Fruit fly (Drosophila melanogaster): Measurements from ENCODE around the gene CG33725.
A peak's percentile ranks its signal among the peaks of the same experiment; 100 is the strongest.

Gene CG33725

DNA sequence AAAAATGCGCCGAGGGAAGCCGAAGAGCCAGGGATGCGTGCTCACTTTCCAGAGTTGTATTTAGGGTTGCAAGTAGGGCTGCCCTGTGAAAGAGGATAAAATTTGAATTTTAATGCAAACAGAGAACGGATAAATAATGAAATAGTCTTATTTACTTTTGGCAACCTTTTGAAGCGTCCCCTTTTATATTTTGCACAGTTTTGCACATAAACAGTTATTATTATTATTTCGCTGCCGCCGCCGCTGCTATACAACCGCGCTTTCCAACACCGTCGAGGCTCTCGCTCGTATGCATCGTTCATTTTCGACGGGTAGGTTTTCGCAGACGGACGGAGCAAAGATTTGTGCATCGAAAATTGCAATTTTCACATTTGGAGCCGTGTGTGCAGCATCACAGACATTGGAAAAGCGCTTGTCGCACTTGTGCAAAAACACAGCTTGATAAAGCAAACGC lies 32.4 kb downstream of the CG33725 start, which contains the start of the genes sti and tral (continued):
- TF ChIP-seq lov (optimal IDR thresholded peaks at IDR 0.05) = no peak
- TF ChIP-seq lov (GFP tag; IDR thresholded peaks at IDR 0.05) = peak; percentile 86; the same call in 2 of the 3 replicates
- peak; percentile 97 for TF ChIP-seq Sin3A (optimal IDR thresholded peaks at IDR 0.05)
- peak; percentile 76 for TF ChIP-seq Poxn (GFP tag; IDR thresholded peaks at IDR 0.05)
- peak; percentile 1 for TF ChIP-seq wek (GFP tag; optimal IDR thresholded peaks at IDR 0.05)
- TF ChIP-seq Bgb (GFP tag; IDR thresholded peaks at IDR 0.05; ENCODE audit: partially characterized antibody) = no peak
- peak; percentile 31 for TF ChIP-seq CG14965 (GFP tag; optimal IDR thresholded peaks at IDR 0.05; ENCODE audit: borderline replicate concordance)
- peak; percentile 90 for TF ChIP-seq CG12744 (GFP tag; optimal IDR thresholded peaks at IDR 0.05)
- TF ChIP-seq CG10366 (GFP tag; IDR thresholded peaks at IDR 0.05) = peak; percentile 83
- peak; percentile 76 for TF ChIP-seq Deaf1 (tag; optimal IDR thresholded peaks at IDR 0.05)
- TF ChIP-seq BEAF-32 (GFP tag; optimal IDR thresholded peaks at IDR 0.05) = peak; percentile 58
- peak; percentile 41 for TF ChIP-seq CG4707 (GFP tag; optimal IDR thresholded peaks at IDR 0.05)
- peak; percentile 91 for TF ChIP-seq Dad (GFP tag; optimal IDR thresholded peaks at IDR 0.05)
- TF ChIP-seq CG4282 (GFP tag; optimal IDR thresholded peaks at IDR 0.05) = peak; percentile 90
- no peak for TF ChIP-seq Doc3 (GFP tag; IDR thresholded peaks at IDR 0.05; ENCODE audit: partially characterized antibody)
- peak; percentile 57; the same call in 1 of the 2 replicates for TF ChIP-seq ro (GFP tag; IDR thresholded peaks at IDR 0.05)
- peak; percentile 75 for TF ChIP-seq CG8924 (tag; optimal IDR thresholded peaks at IDR 0.05)
- TF ChIP-seq CG13123 (GFP tag; optimal IDR thresholded peaks at IDR 0.05) = peak; percentile 88
- no peak for TF ChIP-seq CG7963 (GFP tag; IDR thresholded peaks at IDR 0.05; ENCODE audit: partially characterized antibody)
- peak; percentile 44 for TF ChIP-seq fd102C (GFP tag; optimal IDR thresholded peaks at IDR 0.05)
- TF ChIP-seq Scr (GFP tag; IDR thresholded peaks at IDR 0.05; ENCODE audit: partially characterized antibody) = peak; percentile 53
- peak; percentile 73 for TF ChIP-seq Oaz (GFP tag; IDR thresholded peaks at IDR 0.05)
- TF ChIP-seq pho (GFP tag; optimal IDR thresholded peaks at IDR 0.05) = peak; percentile 95
- peak; percentile 64 for TF ChIP-seq jing (GFP tag; optimal IDR thresholded peaks at IDR 0.05)
- TF ChIP-seq CG15011 (GFP tag; optimal IDR thresholded peaks at IDR 0.05) = peak; percentile 70
- no peak for TF ChIP-seq hb (GFP tag; IDR thresholded peaks at IDR 0.05; ENCODE audit: partially characterized antibody)
- TF ChIP-seq CG6683 (GFP tag; optimal IDR thresholded peaks at IDR 0.05) = peak; percentile 64
- TF ChIP-seq Gsc (GFP tag; IDR thresholded peaks at IDR 0.05) = peak; percentile 48
- peak; percentile 79 for TF ChIP-seq CG32772 (GFP tag; IDR thresholded peaks at IDR 0.05)
- TF ChIP-seq stc (GFP tag; IDR thresholded peaks at IDR 0.05) = peak; percentile 64
- peak; percentile 90 for TF ChIP-seq CG12942 (GFP tag; optimal IDR thresholded peaks at IDR 0.05)
- TF ChIP-seq ara (GFP tag; IDR thresholded peaks at IDR 0.05) = peak; percentile 87
- peak; percentile 58 for TF ChIP-seq CG1529 (GFP tag; optimal IDR thresholded peaks at IDR 0.05)
- peak; percentile 89 for TF ChIP-seq NC2α (GFP tag; optimal IDR thresholded peaks at IDR 0.05)
- TF ChIP-seq Lpt (GFP tag; optimal IDR thresholded peaks at IDR 0.05) = no peak
- TF ChIP-seq Sry-β (GFP tag; optimal IDR thresholded peaks at IDR 0.05) = peak; percentile 0
- TF ChIP-seq CG15601 (tag; optimal IDR thresholded peaks at IDR 0.05) = peak; percentile 76
- peak; percentile 59 for TF ChIP-seq CG12219 (GFP tag; optimal IDR thresholded peaks at IDR 0.05)
- TF ChIP-seq hbn (GFP tag; IDR thresholded peaks at IDR 0.05; ENCODE audit: partially characterized antibody) = no peak
- TF ChIP-seq fd96Cb (tag; optimal IDR thresholded peaks at IDR 0.05) = peak; percentile 74
- peak; percentile 95 for TF ChIP-seq YL-1 (GFP tag; optimal IDR thresholded peaks at IDR 0.05)
- TF ChIP-seq Elba2 (GFP tag; optimal IDR thresholded peaks at IDR 0.05) = peak; percentile 65
- peak; percentile 72 for TF ChIP-seq schlank (tag; optimal IDR thresholded peaks at IDR 0.05)
- 0 out of 2 replicates have a peak, but pooled peaks have one; percentile 50 for TF ChIP-seq CG16779 (GFP tag; IDR thresholded peaks at IDR 0.05)
- no peak for TF ChIP-seq TFAM (GFP tag; optimal IDR thresholded peaks at IDR 0.05)
- no peak for TF ChIP-seq bigmax (GFP tag; optimal IDR thresholded peaks at IDR 0.05)
- TF ChIP-seq CG11456 (GFP tag; IDR thresholded peaks at IDR 0.05) = peak; percentile 93
- TF ChIP-seq Adf1 (GFP tag; IDR thresholded peaks at IDR 0.05) = peak; percentile 93
- peak; percentile 80 for TF ChIP-seq CG17385 (GFP tag; optimal IDR thresholded peaks at IDR 0.05)
- peak; percentile 68 for TF ChIP-seq CG7987 (GFP tag; optimal IDR thresholded peaks at IDR 0.05)
- peak; percentile 86 for TF ChIP-seq MESR4 (GFP tag; optimal IDR thresholded peaks at IDR 0.05)
